Fruit fly (Drosophila melanogaster): ENCODE results near the gene Smn.
A peak's percentile ranks its signal among the peaks of the same experiment; 100 is the strongest.

Smn gene

DNA sequence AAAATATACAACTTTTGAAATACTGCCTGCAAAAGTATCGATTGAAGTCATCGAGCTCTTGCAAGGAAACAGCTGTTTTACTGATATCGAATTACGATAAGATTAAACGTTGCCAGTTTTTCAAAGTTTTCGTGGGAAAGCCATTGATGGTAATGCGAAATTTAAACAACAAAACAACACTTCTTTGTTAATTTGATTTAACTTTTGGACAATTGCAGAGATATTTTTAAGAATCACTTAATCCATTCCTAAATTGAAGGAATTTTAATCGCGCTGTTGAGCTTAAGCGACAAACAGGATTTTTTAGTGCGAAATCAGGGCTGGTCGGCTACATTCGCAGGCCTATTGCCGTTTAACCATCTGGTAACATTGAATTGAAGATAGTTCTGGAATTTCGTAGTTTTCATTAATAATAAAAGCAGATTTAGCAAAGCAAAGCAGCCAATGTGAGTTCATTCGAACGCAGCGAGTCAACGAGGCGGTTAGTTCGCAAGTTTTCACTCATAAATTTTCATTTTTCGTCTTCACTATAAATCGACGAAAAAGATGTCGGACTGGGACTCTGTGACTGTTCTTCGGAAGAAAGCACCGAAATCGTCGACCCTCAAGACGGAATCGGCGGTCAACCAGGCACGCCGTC is 6.9 kb downstream of the Smn start, which contains the start of gene mbf1 (continued):
- TF ChIP-seq CG10147 (GFP tag; optimal IDR thresholded peaks at IDR 0.05) (no peak), CG11247 (GFP tag; IDR thresholded peaks at IDR 0.05) (no peak), Oaz (GFP tag; IDR thresholded peaks at IDR 0.05) (no peak), CG34376 (GFP tag; optimal IDR thresholded peaks at IDR 0.05) (peak; percentile 16), Trl (optimal IDR thresholded peaks at IDR 0.05) (no peak), Trl (GFP tag; optimal IDR thresholded peaks at IDR 0.05) (peak; percentile 21), klu (GFP tag; IDR thresholded peaks at IDR 0.05) (no peak), sr (GFP tag; IDR thresholded peaks at IDR 0.05) (no peak), HLH4C (GFP tag; IDR thresholded peaks at IDR 0.05; ENCODE audit: partially characterized antibody) (peak; percentile 59; the same call in 2 of the 3 replicates), tx (GFP tag; optimal IDR thresholded peaks at IDR 0.05) (no peak), CG14710 (tag; optimal IDR thresholded peaks at IDR 0.05) (peak; percentile 78)

dm6 chr3L:16573234-16573633 is 8.1 kb downstream of the Smn start, which contains the start of gene Mipp1:
TSS of gene Mipp1 (minus strand) at chr3L:16573334.
- peak; percentile 33 for TF ChIP-seq grn (GFP tag; optimal IDR thresholded peaks at IDR 0.05)
- TF ChIP-seq exex (tag; optimal IDR thresholded peaks at IDR 0.05), result peak; percentile 77

dm6 chr3L:16572208-16572607 is 9.1 kb downstream of the Smn start:
- TF ChIP-seq Vsx1 (GFP tag; optimal IDR thresholded peaks at IDR 0.05), result peak; percentile 16
- no peak for TF ChIP-seq lov (optimal IDR thresholded peaks at IDR 0.05)
- TF ChIP-seq lov (GFP tag; IDR thresholded peaks at IDR 0.05), result no peak
- no peak; the same call in 1 of the 2 replicates for TF ChIP-seq amos (GFP tag; IDR thresholded peaks at IDR 0.05; ENCODE audit: partially characterized antibody)
- peak; percentile 93 for TF ChIP-seq Jarid2 (GFP tag; optimal IDR thresholded peaks at IDR 0.05)
- no peak for TF ChIP-seq Sry-δ (GFP tag; optimal IDR thresholded peaks at IDR 0.05)
- peak; percentile 17; the same call in 1 of the 2 replicates for TF ChIP-seq CG14014 (GFP tag; IDR thresholded peaks at IDR 0.05)
- no peak for TF ChIP-seq CG16815 (GFP tag; optimal IDR thresholded peaks at IDR 0.05)
- TF ChIP-seq ac (GFP tag; optimal IDR thresholded peaks at IDR 0.05), result peak; percentile 33
- TF ChIP-seq CG9609 (GFP tag; optimal IDR thresholded peaks at IDR 0.05), result no peak
- TF ChIP-seq so (GFP tag; IDR thresholded peaks at IDR 0.05), result peak; percentile 52; the same call in 2 of the 3 replicates
- peak; percentile 34 for TF ChIP-seq sens (GFP tag)
- 0 out of 3 replicates have a peak, but pooled peaks have one; percentile 6 for TF ChIP-seq CG6791 (GFP tag; IDR thresholded peaks at IDR 0.05; ENCODE audit: partially characterized antibody)
- no peak for TF ChIP-seq Ada2b (GFP tag; IDR thresholded peaks at IDR 0.05)
- no peak for TF ChIP-seq ap (GFP tag; IDR thresholded peaks at IDR 0.05)
- no peak for TF ChIP-seq Lpt (GFP tag; optimal IDR thresholded peaks at IDR 0.05)
- peak; percentile 1 for TF ChIP-seq Nf-YC (tag; optimal IDR thresholded peaks at IDR 0.05)
- TF ChIP-seq Trl (optimal IDR thresholded peaks at IDR 0.05), result peak; percentile 60 to 81
- no peak for TF ChIP-seq Trl (GFP tag; optimal IDR thresholded peaks at IDR 0.05)
- peak; percentile 17 for TF ChIP-seq CG17359 (tag; optimal IDR thresholded peaks at IDR 0.05)
- TF ChIP-seq grau (tag; optimal IDR thresholded peaks at IDR 0.05), result peak; percentile 11
- TF ChIP-seq btn (GFP tag; optimal IDR thresholded peaks at IDR 0.05), result no peak
- TF ChIP-seq CG10654 (GFP tag; optimal IDR thresholded peaks at IDR 0.05), result no peak
- no peak for TF ChIP-seq CG4707 (GFP tag; optimal IDR thresholded peaks at IDR 0.05)
- peak; percentile 23; the same call in 1 of the 2 replicates for TF ChIP-seq CG13287 (GFP tag; IDR thresholded peaks at IDR 0.05; ENCODE audit: partially characterized antibody)
- peak in 1 of 2 experiments; percentile 75 for TF ChIP-seq Pdp1 (GFP tag; optimal IDR thresholded peaks at IDR 0.05)
- peak; percentile 54; the same call in 1 of the 2 replicates for TF ChIP-seq NFAT (GFP tag; IDR thresholded peaks at IDR 0.05)
- TF ChIP-seq CHES-1-like (GFP tag; optimal IDR thresholded peaks at IDR 0.05), result peak; percentile 1
- no peak for TF ChIP-seq Antp (GFP tag; optimal IDR thresholded peaks at IDR 0.05)
- no peak for TF ChIP-seq gt (GFP tag; IDR thresholded peaks at IDR 0.05)
- no peak for TF ChIP-seq CG10565 (GFP tag; optimal IDR thresholded peaks at IDR 0.05)
- peak; percentile 39; the same call in 1 of the 2 replicates for TF ChIP-seq Atf6 (GFP tag; IDR thresholded peaks at IDR 0.05)
- peak; percentile 27 for TF ChIP-seq CG15601 (tag; optimal IDR thresholded peaks at IDR 0.05)
- peak; percentile 71 for TF ChIP-seq CG34376 (GFP tag; optimal IDR thresholded peaks at IDR 0.05)
- TF ChIP-seq Mad (GFP tag; optimal IDR thresholded peaks at IDR 0.05), result no peak
- no peak for TF ChIP-seq CG18764 (GFP tag; optimal IDR thresholded peaks at IDR 0.05)
- TF ChIP-seq fd96Cb (tag; optimal IDR thresholded peaks at IDR 0.05), result no peak

Measured in whole organism, embryonic.